Worm (Caenorhabditis elegans) whole organism, L3 larva: ENCODE measurements around the gene ndus-8.

Experiments
- R02D3.7 ChIP-seq: fragments of 150-350 bp; optimal IDR thresholded peaks from 2 replicates; lab custom pipeline; 2014; ENCODE audit warnings: missing biosample characterization, missing genetic modification characterization
- ZK546.5 ChIP-seq: sonication (generic microtip); optimal IDR thresholded peaks from 2 replicates; lab custom pipeline; 2017; ENCODE audit warnings: missing biosample characterization, missing genetic modification characterization
- aly-2 ChIP-seq: fragments of 150-350 bp; optimal IDR thresholded peaks from 2 replicates; lab custom pipeline; 2014; ENCODE audit warnings: missing biosample characterization, missing genetic modification characterization
- ama-1 ChIP-seq: fragments of 150-350 bp; optimal IDR thresholded peaks from 2 replicates; lab custom pipeline; 2018
- ceh-16 ChIP-seq: sonication (generic microtip); optimal IDR thresholded peaks from 2 replicates; lab custom pipeline; 2017; ENCODE audit warnings: missing biosample characterization, missing genetic modification characterization
- ceh-28 ChIP-seq: fragments of 150-350 bp; optimal IDR thresholded peaks from 2 replicates; lab custom pipeline; 2014; ENCODE audit warnings: missing biosample characterization, missing genetic modification reagents, missing genetic modification characterization
- ceh-82 ChIP-seq: fragments of 150-350 bp; optimal IDR thresholded peaks from 2 replicates; lab custom pipeline; 2014; ENCODE audit warnings: missing biosample characterization, missing genetic modification characterization
- ceh-9 ChIP-seq: sonication (generic microtip); optimal IDR thresholded peaks from 2 replicates; lab custom pipeline; 2018; ENCODE audit warnings: missing biosample characterization, missing genetic modification characterization
- egl-27 ChIP-seq: sonication (generic microtip); optimal IDR thresholded peaks from 4 replicates; lab custom pipeline; 2017; ENCODE audit warnings: missing biosample characterization, missing genetic modification reagents, missing genetic modification characterization
- egl-5 ChIP-seq: fragments of 150-350 bp; optimal IDR thresholded peaks from 2 replicates; lab custom pipeline; 2017; ENCODE audit warnings: missing biosample characterization, missing genetic modification reagents, missing genetic modification characterization, inconsistent platforms
- elt-1 ChIP-seq: fragments of 150-350 bp; optimal IDR thresholded peaks from 2 replicates; lab custom pipeline; 2014; ENCODE audit warnings: missing biosample characterization, missing genetic modification characterization
- elt-2 ChIP-seq: sonication (generic microtip); optimal IDR thresholded peaks from 2 replicates; lab custom pipeline; 2016; ENCODE audit warnings: missing genetic modification reagents, mild to moderate bottlenecking, missing genetic modification characterization, missing compliant biosample characterization
- elt-3 ChIP-seq, 3 experiments: fragments of 150-350 bp in 1 of 3; sonication (generic microtip) in 2 of 3; optimal IDR thresholded peaks; 2 replicates in 2 of 3; 4 replicates in 1 of 3; lab custom pipeline; 2014 to 2017; ENCODE audit warnings: missing biosample characterization in 3 of 3, missing genetic modification characterization in 3 of 3
- eor-1 ChIP-seq, 2 experiments: fragments of 150-350 bp; optimal IDR thresholded peaks; 2 replicates each; lab custom pipeline; 2014 to 2018; ENCODE audit warnings: missing biosample characterization in 2 of 2, missing genetic modification characterization in 2 of 2
- fkh-10 ChIP-seq: sonication (generic microtip); optimal IDR thresholded peaks from 2 replicates; lab custom pipeline; 2017; ENCODE audit warnings: missing biosample characterization, missing genetic modification reagents, missing genetic modification characterization
- fkh-2 ChIP-seq: fragments of 150-350 bp; optimal IDR thresholded peaks from 2 replicates; lab custom pipeline; 2014; ENCODE audit warnings: missing biosample characterization, missing genetic modification reagents, missing genetic modification characterization
- hmg-11 ChIP-seq: sonication (generic microtip); optimal IDR thresholded peaks from 2 replicates; lab custom pipeline; 2016; ENCODE audit warnings: missing genetic modification characterization, missing compliant biosample characterization
- jun-1 ChIP-seq: fragments of 150-350 bp; optimal IDR thresholded peaks from 2 replicates; lab custom pipeline; 2014; ENCODE audit warnings: missing biosample characterization, missing genetic modification reagents, missing genetic modification characterization
- lin-15B ChIP-seq: fragments of 150-350 bp; optimal IDR thresholded peaks from 2 replicates; lab custom pipeline; 2014; ENCODE audit warnings: missing biosample characterization, missing genetic modification characterization
- lin-39 ChIP-seq: fragments of 150-350 bp; optimal IDR thresholded peaks from 2 replicates; lab custom pipeline; 2018; ENCODE audit warnings: missing biosample characterization, missing genetic modification reagents, missing genetic modification characterization
- lsy-12 ChIP-seq: sonication (generic microtip); optimal IDR thresholded peaks from 2 replicates; lab custom pipeline; 2016; ENCODE audit warnings: mild to moderate bottlenecking, missing genetic modification characterization, missing compliant biosample characterization
- mdl-1 ChIP-seq: fragments of 150-350 bp; optimal IDR thresholded peaks from 2 replicates; lab custom pipeline; 2014; ENCODE audit warnings: missing biosample characterization, missing genetic modification characterization
- mml-1 ChIP-seq: fragments of 150-350 bp; sonication (generic microtip); optimal IDR thresholded peaks from 3 replicates; lab custom pipeline; 2014; ENCODE audit warnings: missing biosample characterization, missing genetic modification characterization
- nfya-1 ChIP-seq: sonication (generic microtip); optimal IDR thresholded peaks from 2 replicates; lab custom pipeline; 2017; ENCODE audit warnings: missing genetic modification characterization, mild to moderate bottlenecking, missing compliant biosample characterization, antibody characterized with exemption, moderate library complexity; ENCODE audit not compliant: insufficient read depth
- nhr-11 ChIP-seq: fragments of 150-350 bp; optimal IDR thresholded peaks from 2 replicates; lab custom pipeline; 2014; ENCODE audit warnings: missing biosample characterization, missing genetic modification characterization
- nhr-23 ChIP-seq: fragments of 150-350 bp; optimal IDR thresholded peaks from 2 replicates; lab custom pipeline; 2014; ENCODE audit warnings: missing biosample characterization, missing genetic modification reagents, missing genetic modification characterization
- nhr-237 ChIP-seq: fragments of 150-350 bp; optimal IDR thresholded peaks from 2 replicates; lab custom pipeline; 2014; ENCODE audit warnings: missing biosample characterization, missing genetic modification characterization
- nhr-25 ChIP-seq: sonication (generic microtip); optimal IDR thresholded peaks from 2 replicates; lab custom pipeline; 2017; ENCODE audit warnings: missing biosample characterization, missing genetic modification characterization
- nhr-28 ChIP-seq: fragments of 150-350 bp; optimal IDR thresholded peaks from 2 replicates; lab custom pipeline; 2014; ENCODE audit warnings: missing biosample characterization, missing genetic modification characterization
- nhr-43 ChIP-seq: sonication (generic microtip); optimal IDR thresholded peaks from 2 replicates; lab custom pipeline; 2016; ENCODE audit warnings: mild to moderate bottlenecking, missing genetic modification characterization, missing compliant biosample characterization; ENCODE audit not compliant: poor library complexity, severe bottlenecking
- nhr-76 ChIP-seq: fragments of 150-350 bp; sonication (generic microtip); optimal IDR thresholded peaks from 5 replicates; lab custom pipeline; 2014; ENCODE audit warnings: missing biosample characterization, missing genetic modification characterization
- nhr-77 ChIP-seq: fragments of 150-350 bp; optimal IDR thresholded peaks from 2 replicates; lab custom pipeline; 2014; ENCODE audit warnings: missing biosample characterization, missing genetic modification characterization
- pha-4 ChIP-seq: fragments of 150-350 bp; optimal IDR thresholded peaks from 2 replicates; lab custom pipeline; 2014; ENCODE audit warnings: missing biosample characterization, missing genetic modification reagents, missing genetic modification characterization
- skn-1 ChIP-seq: fragments of 150-350 bp; optimal IDR thresholded peaks from 2 replicates; lab custom pipeline; 2014; ENCODE audit warnings: missing biosample characterization, missing genetic modification characterization
- snpc-4 ChIP-seq: fragments of 150-350 bp; optimal IDR thresholded peaks from 2 replicates; lab custom pipeline; 2014; ENCODE audit warnings: missing biosample characterization, missing genetic modification characterization
- tbx-2 ChIP-seq: sonication (generic microtip); optimal IDR thresholded peaks from 2 replicates; lab custom pipeline; 2016; ENCODE audit warnings: mild to moderate bottlenecking, missing genetic modification characterization, missing compliant biosample characterization
- unc-39 ChIP-seq: sonication (generic microtip); optimal IDR thresholded peaks from 4 replicates; lab custom pipeline; 2017; ENCODE audit warnings: missing biosample characterization, missing genetic modification characterization
- unc-62 ChIP-seq: fragments of 150-350 bp; sonication (generic microtip); optimal IDR thresholded peaks from 4 replicates; lab custom pipeline; 2014; ENCODE audit warnings: missing biosample characterization, missing genetic modification reagents, missing genetic modification characterization
- zag-1 ChIP-seq: fragments of 150-350 bp; optimal IDR thresholded peaks from 2 replicates; lab custom pipeline; 2014; ENCODE audit warnings: missing biosample characterization, missing genetic modification characterization
- ztf-11 ChIP-seq: fragments of 150-350 bp; optimal IDR thresholded peaks from 2 replicates; lab custom pipeline; 2014; ENCODE audit warnings: missing biosample characterization, missing genetic modification characterization
- ztf-4 ChIP-seq: fragments of 150-350 bp; optimal IDR thresholded peaks from 2 replicates; lab custom pipeline; 2014; ENCODE audit warnings: missing biosample characterization, missing genetic modification characterization

ndus-8 gene

DNA sequence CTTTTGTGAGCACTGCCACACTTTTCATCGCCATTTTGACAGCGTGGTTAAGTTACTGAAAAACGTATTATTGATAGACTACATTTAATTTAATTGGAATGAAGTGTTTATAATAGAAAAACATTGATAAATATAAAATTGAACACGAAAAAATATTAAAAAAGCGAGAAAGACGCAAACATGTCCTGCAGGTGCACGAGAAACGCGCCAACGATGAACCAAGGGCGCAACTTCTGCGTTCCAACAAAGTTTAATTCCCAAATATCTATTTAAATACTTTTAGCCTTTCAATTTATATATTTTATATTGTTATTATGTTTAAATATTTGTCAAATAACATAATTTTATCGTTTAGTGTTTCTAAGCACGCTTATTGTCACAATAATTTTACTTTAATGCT is at the start of gene ndus-8:
TSS of gene ndus-8 (minus strand) at position 55 of the 400 bp plus-strand sequence.
- TF ChIP-seq unc-62 (GFP tag; lab: Kevin White, UChicago), result no peak
- TF ChIP-seq ceh-28 (tag; lab: Kevin White, UChicago), result peak; percentile 7
- TF ChIP-seq snpc-4 (tag; lab: Kevin White, UChicago), result peak; percentile 90
- TF ChIP-seq nhr-43, result peak; percentile 44
- peak; percentile 52 for TF ChIP-seq nfya-1
- TF ChIP-seq hmg-11 (tag; lab: Kevin White, UChicago), result peak; percentile 45
- TF ChIP-seq lin-39 (tag; lab: Kevin White, UChicago), result peak; percentile 24
- TF ChIP-seq lsy-12 (tag; lab: Kevin White, UChicago), result peak; percentile 30
- TF ChIP-seq lin-15B, result peak; percentile 64
- peak; percentile 5 for TF ChIP-seq egl-5 (tag; lab: Kevin White, UChicago)
- TF ChIP-seq elt-1 (tag; lab: Kevin White, UChicago), result no peak
- TF ChIP-seq skn-1 (tag; lab: Kevin White, UChicago), result no peak
- TF ChIP-seq ceh-9 (tag; lab: Kevin White, UChicago), result no peak
- TF ChIP-seq nhr-237 (tag; lab: Kevin White, UChicago), result no peak
- peak; percentile 44 for TF ChIP-seq nhr-25 (tag; lab: Kevin White, UChicago)
- no peak for TF ChIP-seq aly-2 (tag; lab: Kevin White, UChicago)
- TF ChIP-seq nhr-23 (tag; lab: Kevin White, UChicago), result peak; percentile 89
- peak; percentile 25 for TF ChIP-seq jun-1 (tag; lab: Kevin White, UChicago)
- TF ChIP-seq elt-2, result peak; percentile 32
- peak; percentile 88 for TF ChIP-seq pha-4

ce11 chrIII:7281179-7281578 is 47.2 kb upstream of the ndus-8 start, which contains the start of gene B0361.3:
TSS of gene B0361.3 (plus strand) at chrIII:7281462.
- TF ChIP-seq pha-4 (peak; percentile 31), skn-1 (tag; lab: Kevin White, UChicago) (no peak), nfya-1 (peak; percentile 21), fkh-10 (GFP tag; lab: Kevin White, UChicago) (no peak), ZK546.5 (tag; lab: Kevin White, UChicago) (no peak), nhr-25 (tag; lab: Kevin White, UChicago) (no peak), snpc-4 (tag; lab: Kevin White, UChicago) (no peak), R02D3.7 (tag; lab: Kevin White, UChicago) (peak; percentile 42)

DNA sequence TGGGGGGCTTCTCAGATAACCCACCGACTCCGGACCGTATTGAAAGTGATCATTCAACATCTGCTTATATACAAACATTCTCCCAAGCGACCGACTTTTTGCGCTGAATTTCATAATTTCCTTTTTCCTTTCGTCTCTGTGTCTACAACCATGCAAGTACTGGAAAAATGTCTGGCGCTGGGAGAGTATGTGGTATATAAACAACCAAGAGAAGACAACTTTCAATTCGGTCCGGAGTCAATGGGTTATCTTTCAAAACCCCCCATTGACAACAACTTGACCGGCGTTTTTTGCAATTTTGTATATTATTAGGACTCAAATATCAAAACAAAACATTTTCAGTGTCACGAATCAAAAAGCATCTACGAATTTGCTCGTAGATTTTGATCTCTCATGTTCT is 44.5 kb upstream of the ndus-8 start:
- TF ChIP-seq ceh-28 (tag; lab: Kevin White, UChicago) (peak; percentile 45), unc-39 (tag; lab: Kevin White, UChicago) (no peak), R02D3.7 (tag; lab: Kevin White, UChicago) (peak; percentile 6), hmg-11 (tag; lab: Kevin White, UChicago) (peak; percentile 49), fkh-10 (GFP tag; lab: Kevin White, UChicago) (no peak), elt-1 (tag; lab: Kevin White, UChicago) (no peak), fkh-2 (tag; lab: Kevin White, UChicago) (no peak), zag-1 (no peak), tbx-2 (tag; lab: Kevin White, UChicago) (no peak), ceh-82 (tag; lab: Kevin White, UChicago) (no peak), pha-4 (peak; percentile 82), lin-15B (peak; percentile 18), mml-1 (tag; lab: Kevin White, UChicago) (no peak), ztf-4 (no peak), nhr-43 (peak; percentile 38), nhr-77 (tag; lab: Kevin White, UChicago) (peak; percentile 49), nhr-23 (tag; lab: Kevin White, UChicago) (peak; percentile 45), lsy-12 (tag; lab: Kevin White, UChicago) (peak; percentile 75), elt-2 (peak; percentile 45), nhr-11 (tag; lab: Kevin White, UChicago) (peak; percentile 39), skn-1 (tag; lab: Kevin White, UChicago) (no peak), mdl-1 (no peak), snpc-4 (tag; lab: Kevin White, UChicago) (peak; percentile 99), nfya-1 (peak; percentile 44), ceh-16 (tag; lab: Kevin White, UChicago) (no peak), nhr-76 (tag; lab: Kevin White, UChicago) (no peak), jun-1 (tag; lab: Kevin White, UChicago) (peak; percentile 56), egl-27 (no peak)

DNA sequence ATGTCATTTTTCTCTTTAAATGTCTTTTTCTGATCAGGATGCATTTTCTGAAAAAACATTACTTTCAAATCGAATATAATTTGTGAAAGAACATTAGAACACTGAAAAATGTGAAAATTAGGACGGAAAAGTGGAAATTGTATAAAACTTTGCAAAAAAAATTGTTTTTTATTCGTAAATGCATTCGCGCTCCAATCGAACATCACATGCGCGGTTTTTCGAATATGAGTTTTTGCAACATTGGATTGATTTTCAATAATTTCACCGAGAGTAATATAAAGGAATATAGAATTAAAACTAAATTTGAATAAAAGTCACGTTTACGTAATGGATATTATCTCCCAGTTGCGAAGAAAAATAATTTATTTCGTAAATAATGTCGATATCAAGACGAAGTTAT is 43.2 kb upstream of the ndus-8 start, which contains the start of the genes spot-1 and B0361.11:
TSS of gene spot-1 (minus strand) at position 47 of the 400 bp plus-strand sequence.
TSS of gene B0361.11 (plus strand) at position 372 of the 400 bp plus-strand sequence.
- TF ChIP-seq elt-1 (tag; lab: Kevin White, UChicago) (no peak), nhr-25 (tag; lab: Kevin White, UChicago) (peak; percentile 13), egl-5 (tag; lab: Kevin White, UChicago) (peak; percentile 14), hmg-11 (tag; lab: Kevin White, UChicago) (peak; percentile 63), ztf-4 (no peak), nhr-43 (peak; percentile 35), ZK546.5 (tag; lab: Kevin White, UChicago) (no peak), jun-1 (tag; lab: Kevin White, UChicago) (no peak), egl-27 (no peak), ama-1 (no peak), lsy-12 (tag; lab: Kevin White, UChicago) (no peak), pha-4 (peak; percentile 81), tbx-2 (tag; lab: Kevin White, UChicago) (no peak), mml-1 (tag; lab: Kevin White, UChicago) (no peak), elt-3 (tag; optimal IDR thresholded peaks at IDR 0.05; lab: Kevin White, UChicago) (no peak), lin-15B (peak; percentile 72), aly-2 (tag; lab: Kevin White, UChicago) (no peak), ceh-9 (tag; lab: Kevin White, UChicago) (no peak), nhr-28 (tag; lab: Kevin White, UChicago) (no peak), ceh-16 (tag; lab: Kevin White, UChicago) (no peak), nhr-76 (tag; lab: Kevin White, UChicago) (no peak), eor-1 (tag; optimal IDR thresholded peaks at IDR 0.05; lab: Kevin White, UChicago) (no peak), nhr-77 (tag; lab: Kevin White, UChicago) (no peak), ceh-82 (tag; lab: Kevin White, UChicago) (no peak), lin-39 (tag; lab: Kevin White, UChicago) (no peak), R02D3.7 (tag; lab: Kevin White, UChicago) (peak; percentile 50), ztf-11 (tag; lab: Kevin White, UChicago) (no peak), unc-39 (tag; lab: Kevin White, UChicago) (no peak)
